Fruit fly (Drosophila melanogaster) whole organism, embryonic: Measurements from ENCODE around the gene Ran-like.
A peak's percentile ranks its signal among the peaks of the same experiment; 100 is the strongest.

ENCODE experiments used
- ATbp ChIP-seq: fragments of 200-800 bp; sonication (Bioruptor generic); optimal IDR thresholded peaks from 2 replicates; lab custom pipeline; 2017; ENCODE audit warnings: missing biosample characterization, mild to moderate bottlenecking, missing genetic modification characterization, missing genetic modification reagents
- Blimp-1 ChIP-seq: fragments of 200-800 bp; sonication (Bioruptor generic); optimal IDR thresholded peaks from 3 replicates; lab custom pipeline; 2018; ENCODE audit warnings: missing biosample characterization, missing genetic modification characterization, mild to moderate bottlenecking, moderate library complexity, missing genetic modification reagents
- CG10147 ChIP-seq: fragments of 200-800 bp; sonication (Bioruptor generic); optimal IDR thresholded peaks from 2 replicates; lab custom pipeline; 2019; ENCODE audit warnings: missing biosample characterization, mild to moderate bottlenecking, missing genetic modification characterization, moderate library complexity
- CG10979 ChIP-seq: fragments of 200-800 bp; sonication (Bioruptor generic); optimal IDR thresholded peaks from 2 replicates; lab custom pipeline; 2018; ENCODE audit warnings: missing biosample characterization, mild to moderate bottlenecking, missing genetic modification characterization, moderate library complexity
- CG11093 ChIP-seq: fragments of 200-800 bp; sonication (Bioruptor generic); IDR thresholded peaks from 3 replicates; pipeline ENCODE4 v1.3.6; 2022; ENCODE audit warnings: missing biosample characterization, missing genetic modification characterization
- CG11247 ChIP-seq: fragments of 200-800 bp; sonication (Bioruptor generic); IDR thresholded peaks from 2 replicates; pipeline ENCODE4 v1.3.6; 2022; ENCODE audit warnings: missing biosample characterization, missing genetic modification characterization
- CG1233 ChIP-seq: fragments of 200-800 bp; sonication (Bioruptor generic); optimal IDR thresholded peaks from 4 replicates; lab custom pipeline; 2018; ENCODE audit warnings: missing biosample characterization, mild to moderate bottlenecking, missing genetic modification characterization
- CG1529 ChIP-seq: fragments of 200-800 bp; sonication (Bioruptor generic); optimal IDR thresholded peaks from 3 replicates; lab custom pipeline; 2018; ENCODE audit warnings: missing biosample characterization, missing genetic modification characterization
- CG1603 ChIP-seq: fragments of 200-800 bp; sonication (Bioruptor generic); optimal IDR thresholded peaks from 2 replicates; lab custom pipeline; 2019; ENCODE audit warnings: missing biosample characterization, mild to moderate bottlenecking, missing genetic modification characterization, moderate library complexity
- CG16863 ChIP-seq: fragments of 200-800 bp; sonication (Bioruptor generic); optimal IDR thresholded peaks from 3 replicates; lab custom pipeline; 2016; ENCODE audit warnings: missing biosample characterization, missing genetic modification characterization
- CG18011 ChIP-seq: fragments of 200-800 bp; sonication (Bioruptor generic); optimal IDR thresholded peaks from 2 replicates; lab custom pipeline; 2017; ENCODE audit warnings: missing biosample characterization, missing genetic modification characterization, mild to moderate bottlenecking, moderate library complexity, missing genotype
- CG2116 ChIP-seq: fragments of 200-800 bp; sonication (Bioruptor generic); optimal IDR thresholded peaks from 3 replicates; lab custom pipeline; 2018; ENCODE audit warnings: missing biosample characterization, mild to moderate bottlenecking, missing genetic modification characterization
- CG2129 ChIP-seq: fragments of 200-800 bp; sonication (Bioruptor generic); IDR thresholded peaks from 2 replicates; pipeline ENCODE4 v1.3.6; 2022; ENCODE audit warnings: missing biosample characterization, missing genetic modification characterization; ENCODE audit not compliant: partially characterized antibody
- CG32767 ChIP-seq: fragments of 200-800 bp; sonication (Bioruptor generic); IDR thresholded peaks from 2 replicates; pipeline ENCODE4 v1.3.6; 2022; ENCODE audit warnings: missing biosample characterization, missing genetic modification characterization
- CG3847 ChIP-seq: fragments of 200-800 bp; sonication (Bioruptor generic); IDR thresholded peaks from 2 replicates; pipeline ENCODE4 v1.3.6; 2022; ENCODE audit warnings: missing biosample characterization, missing genetic modification characterization
- CG4707 ChIP-seq: fragments of 200-800 bp; sonication (Bioruptor generic); optimal IDR thresholded peaks from 2 replicates; lab custom pipeline; 2018; ENCODE audit warnings: missing biosample characterization, mild to moderate bottlenecking, missing genetic modification characterization, moderate library complexity
- CG4730 ChIP-seq: fragments of 200-800 bp; sonication (Bioruptor generic); IDR thresholded peaks from 2 replicates; pipeline ENCODE4 v1.3.6; 2022; ENCODE audit warnings: missing biosample characterization, missing genetic modification characterization
- CG4854 ChIP-seq: fragments of 200-800 bp; sonication (Bioruptor generic); optimal IDR thresholded peaks from 2 replicates; lab custom pipeline; 2016; ENCODE audit warnings: missing biosample characterization, missing genetic modification characterization, inconsistent platforms
- CG7372 ChIP-seq: fragments of 200-800 bp; sonication (Bioruptor generic); IDR thresholded peaks from 2 replicates; pipeline ENCODE4 v1.3.6; 2022; ENCODE audit warnings: missing biosample characterization, missing genetic modification characterization
- CG8290 ChIP-seq, 3 experiments: fragments of 200-800 bp; sonication (Bioruptor generic); optimal IDR thresholded peaks; 2 replicates each; lab custom pipeline; 2016 to 2019; ENCODE audit warnings: missing biosample characterization in 3 of 3, missing genetic modification characterization in 3 of 3, mild to moderate bottlenecking in 2 of 3, moderate library complexity in 1 of 3
- CG9817 ChIP-seq: fragments of 200-800 bp; sonication (Bioruptor generic); optimal IDR thresholded peaks from 2 replicates; lab custom pipeline; 2018; ENCODE audit warnings: missing biosample characterization, mild to moderate bottlenecking, missing genetic modification characterization, moderate library complexity
- CG9932 ChIP-seq: fragments of 200-800 bp; sonication (Bioruptor generic); IDR thresholded peaks from 2 replicates; pipeline ENCODE4 v1.3.6; 2022; ENCODE audit warnings: missing biosample characterization, missing genetic modification characterization
- Dll ChIP-seq: fragments of 200-800 bp; sonication (Bioruptor generic); IDR thresholded peaks from 4 replicates; pipeline ENCODE4 v1.3.6; 2022; ENCODE audit warnings: missing biosample characterization, missing genetic modification characterization; ENCODE audit not compliant: partially characterized antibody
- E2f1 ChIP-seq: fragments of 200-800 bp; sonication (Bioruptor generic); IDR thresholded peaks from 2 replicates; pipeline ENCODE4 v1.3.6; 2022; ENCODE audit warnings: missing biosample characterization, missing genetic modification characterization
- Hey ChIP-seq: fragments of 200-800 bp; sonication (Bioruptor generic); optimal IDR thresholded peaks from 3 replicates; lab custom pipeline; 2018; ENCODE audit warnings: missing biosample characterization, mild to moderate bottlenecking, missing genetic modification characterization
- Oli ChIP-seq: fragments of 200-800 bp; sonication (Bioruptor generic); optimal IDR thresholded peaks from 2 replicates; lab custom pipeline; 2018; ENCODE audit warnings: missing biosample characterization, mild to moderate bottlenecking, missing genetic modification characterization, moderate library complexity
- Sox102F ChIP-seq: fragments of 200-800 bp; sonication (Bioruptor generic); optimal IDR thresholded peaks from 2 replicates; lab custom pipeline; 2018; ENCODE audit warnings: missing biosample characterization, mild to moderate bottlenecking, missing genetic modification characterization, moderate library complexity
- Vsx1 ChIP-seq: fragments of 200-800 bp; sonication (Bioruptor generic); optimal IDR thresholded peaks from 2 replicates; lab custom pipeline; 2017; ENCODE audit warnings: missing biosample characterization, mild to moderate bottlenecking, missing genetic modification characterization, missing genetic modification reagents
- ato ChIP-seq: fragments of 200-800 bp; sonication (Bioruptor generic); IDR thresholded peaks from 2 replicates; pipeline ENCODE4 v1.3.6; 2022; ENCODE audit warnings: missing biosample characterization, missing genetic modification characterization; ENCODE audit not compliant: partially characterized antibody
- chn ChIP-seq: fragments of 200-800 bp; sonication (Bioruptor generic); optimal IDR thresholded peaks from 2 replicates; lab custom pipeline; 2016; ENCODE audit warnings: missing biosample characterization, missing genetic modification characterization
- ci ChIP-seq: fragments of 200-800 bp; sonication (Bioruptor generic); IDR thresholded peaks from 3 replicates; pipeline ENCODE4 v1.3.6; 2022; ENCODE audit warnings: missing biosample characterization, missing genetic modification characterization
- crol ChIP-seq: fragments of 200-800 bp; sonication (Bioruptor generic); IDR thresholded peaks from 2 replicates; pipeline ENCODE4 v1.3.6; 2022; ENCODE audit warnings: missing biosample characterization, missing genetic modification characterization
- dimm ChIP-seq: fragments of 200-800 bp; sonication (Bioruptor generic); IDR thresholded peaks from 2 replicates; pipeline ENCODE4 v1.3.6; 2022; ENCODE audit warnings: missing biosample characterization, missing genetic modification characterization
- esg ChIP-seq: fragments of 200-800 bp; sonication (Bioruptor generic); conservative IDR thresholded peaks from 2 replicates; pipeline ENCODE4 v1.3.6; 2022; ENCODE audit warnings: missing biosample characterization, missing genetic modification characterization
- fd96Cb ChIP-seq: fragments of 200-800 bp; sonication (Bioruptor generic); optimal IDR thresholded peaks from 2 replicates; lab custom pipeline; 2018; ENCODE audit warnings: missing biosample characterization, mild to moderate bottlenecking, missing genetic modification characterization, moderate library complexity
- gem ChIP-seq: fragments of 200-800 bp; sonication (Bioruptor generic); optimal IDR thresholded peaks from 2 replicates; lab custom pipeline; 2019; ENCODE audit warnings: missing biosample characterization, mild to moderate bottlenecking, missing genetic modification characterization, moderate library complexity
- lov ChIP-seq, 2 experiments: fragments of 200-800 bp in 1 of 2; fragments of >200 bp in 1 of 2; sonication (Bioruptor generic) in 1 of 2; IDR thresholded peaks in 1 of 2; optimal IDR thresholded peaks in 1 of 2; 2 replicates in 1 of 2; 3 replicates in 1 of 2; pipeline versions ENCODE4 v1.3.6 to Lab custom; 2017 to 2022; ENCODE audit warnings: missing biosample characterization in 1 of 2, missing genetic modification characterization in 1 of 2
- nom ChIP-seq: fragments of 200-800 bp; sonication (Bioruptor generic); optimal IDR thresholded peaks from 2 replicates; lab custom pipeline; 2017; ENCODE audit warnings: missing biosample characterization, missing genetic modification characterization, mild to moderate bottlenecking, moderate library complexity, missing genetic modification reagents
- pnt ChIP-seq: fragments of 200-800 bp; sonication (Bioruptor generic); optimal IDR thresholded peaks from 3 replicates; lab custom pipeline; 2016; ENCODE audit warnings: missing biosample characterization, missing genetic modification characterization
- psq ChIP-seq: fragments of 200-800 bp; sonication (Bioruptor generic); optimal IDR thresholded peaks from 2 replicates; lab custom pipeline; 2017; ENCODE audit warnings: missing biosample characterization, missing genetic modification characterization
- ranshi ChIP-seq: fragments of 200-800 bp; sonication (Bioruptor generic); IDR thresholded peaks from 2 replicates; pipeline ENCODE4 v1.3.6; 2022; ENCODE audit warnings: missing biosample characterization, missing genetic modification characterization
- row ChIP-seq: fragments of 200-800 bp; sonication (Bioruptor generic); IDR thresholded peaks from 3 replicates; pipeline ENCODE4 v1.3.6; 2022; ENCODE audit warnings: missing biosample characterization, missing genetic modification characterization
- tio ChIP-seq: fragments of 200-800 bp; sonication (Bioruptor generic); optimal IDR thresholded peaks from 2 replicates; lab custom pipeline; 2017; ENCODE audit warnings: missing biosample characterization, missing genetic modification characterization, inconsistent platforms
- trem ChIP-seq: fragments of 200-800 bp; optimal IDR thresholded peaks from 3 replicates; lab custom pipeline; 2019; ENCODE audit warnings: missing biosample characterization, mild to moderate bottlenecking, missing genetic modification characterization, moderate library complexity
- twi ChIP-seq: fragments of 200-800 bp; optimal IDR thresholded peaks from 2 replicates; lab custom pipeline; 2019; ENCODE audit warnings: missing biosample characterization, mild to moderate bottlenecking, missing genetic modification characterization, moderate library complexity
- wdn ChIP-seq: fragments of 200-800 bp; sonication (Bioruptor generic); IDR thresholded peaks from 2 replicates; pipeline ENCODE4 v1.3.6; 2022; ENCODE audit warnings: missing biosample characterization, missing genetic modification characterization

Gene Ran-like

dm6 chr3L:15534274-15535227 lies 49.3 kb upstream of the Ran-like start (continued):
- peak; percentile 20 for TF ChIP-seq psq (GFP tag; lab: Kevin White, UChicago)
- peak; percentile 52 for TF ChIP-seq chn (GFP tag; lab: Kevin White, UChicago)
- TF ChIP-seq Hey (tag; lab: Kevin White, UChicago), result no peak
- no peak for TF ChIP-seq CG4707 (GFP tag; lab: Kevin White, UChicago)
- no peak; the same call in 1 of the 2 replicates for TF ChIP-seq ranshi (GFP tag; lab: Robert Waterston, UW)
- peak; percentile 41 for TF ChIP-seq CG8290 (GFP tag; optimal IDR thresholded peaks at IDR 0.05; lab: Kevin White, UChicago)
- peak in 1 of 2 experiments; percentile 46 for TF ChIP-seq CG8290 (tag; optimal IDR thresholded peaks at IDR 0.05; lab: Kevin White, UChicago)
- TF ChIP-seq CG9817, result peak; percentile 57
- no peak for TF ChIP-seq ato (GFP tag; lab: Robert Waterston, UW)
- TF ChIP-seq Blimp-1 (GFP tag; lab: Kevin White, UChicago), result peak; percentile 16
- TF ChIP-seq tio, result peak; percentile 82
- TF ChIP-seq Vsx1 (GFP tag; lab: Kevin White, UChicago), result peak; percentile 48
- peak; percentile 39 for TF ChIP-seq CG10147 (GFP tag; lab: Kevin White, UChicago)
- no peak for TF ChIP-seq trem (tag; lab: Kevin White, UChicago)
- TF ChIP-seq CG1603 (tag; lab: Kevin White, UChicago), result peak; percentile 44
- no peak for TF ChIP-seq nom (GFP tag; lab: Kevin White, UChicago)
- TF ChIP-seq crol (GFP tag; lab: Robert Waterston, UW), result peak; percentile 83
- TF ChIP-seq CG4854 (GFP tag; lab: Kevin White, UChicago), result no peak
- peak; percentile 56 for TF ChIP-seq pnt (GFP tag; lab: Kevin White, UChicago)
- TF ChIP-seq esg (GFP tag; lab: Robert Waterston, UW), result peak; percentile 20; the same call in 1 of the 2 replicates
- peak; percentile 62 for TF ChIP-seq CG16863 (GFP tag; lab: Kevin White, UChicago)
- TF ChIP-seq CG18011 (GFP tag; lab: Kevin White, UChicago), result peak; percentile 11
- TF ChIP-seq CG3847 (GFP tag; lab: Robert Waterston, UW), result peak; percentile 51
- peak; percentile 62 for TF ChIP-seq CG10979 (tag; lab: Kevin White, UChicago)
- TF ChIP-seq CG9932, result peak; percentile 66
- TF ChIP-seq CG1233 (GFP tag; lab: Kevin White, UChicago), result peak; percentile 67
- TF ChIP-seq lov (optimal IDR thresholded peaks at IDR 0.05; lab: Kevin White, UChicago), result no peak
- no peak for TF ChIP-seq lov (GFP tag; IDR thresholded peaks at IDR 0.05; lab: Robert Waterston, UW)
- TF ChIP-seq gem (tag; lab: Kevin White, UChicago), result peak; percentile 83
- peak; percentile 62 for TF ChIP-seq CG1529 (GFP tag; lab: Kevin White, UChicago)
- 0 out of 4 replicates have a peak, but pooled peaks have one; percentile 5 for TF ChIP-seq Dll (GFP tag; lab: Robert Waterston, UW)
- TF ChIP-seq CG2129 (GFP tag; lab: Robert Waterston, UW), result no peak
- TF ChIP-seq CG32767 (GFP tag; lab: Robert Waterston, UW), result no peak
- no peak for TF ChIP-seq CG4730 (GFP tag; lab: Robert Waterston, UW)
- peak; percentile 44; the same call in 1 of the 2 replicates for TF ChIP-seq CG7372 (GFP tag; lab: Robert Waterston, UW)
- TF ChIP-seq row (GFP tag; lab: Robert Waterston, UW), result peak; percentile 91
- 0 out of 3 replicates have a peak, but pooled peaks have one; percentile 16 for TF ChIP-seq CG11093 (GFP tag; lab: Robert Waterston, UW)
- no peak for TF ChIP-seq dimm (GFP tag; lab: Robert Waterston, UW)
- no peak for TF ChIP-seq CG2116
- TF ChIP-seq fd96Cb (tag; lab: Kevin White, UChicago), result peak; percentile 57
- peak; percentile 61; the same call in 2 of the 3 replicates for TF ChIP-seq ci (GFP tag; lab: Robert Waterston, UW)
- TF ChIP-seq E2f1 (GFP tag; lab: Robert Waterston, UW), result 0 out of 2 replicates have a peak, but pooled peaks have one; percentile 20
- TF ChIP-seq Sox102F (GFP tag; lab: Kevin White, UChicago), result peak; percentile 52
- TF ChIP-seq ATbp (GFP tag; lab: Kevin White, UChicago), result peak; percentile 52
- TF ChIP-seq wdn, result no peak
- TF ChIP-seq CG11247, result no peak
- peak; percentile 30 for TF ChIP-seq twi (tag; lab: Kevin White, UChicago)
- peak; percentile 82 for TF ChIP-seq Oli
